Worm (Caenorhabditis elegans) whole organism, L1 larva: ENCODE results near the gene C55A6.11.

Experiments used
- C04F5.9 ChIP-seq: sonication (generic microtip); optimal IDR thresholded peaks from 2 replicates; lab custom pipeline; 2016; ENCODE audit warnings: missing genetic modification characterization, missing compliant biosample characterization
- C16A3.4 ChIP-seq: fragments of 150-350 bp; optimal IDR thresholded peaks from 2 replicates; lab custom pipeline; 2014; ENCODE audit warnings: missing biosample characterization, missing genetic modification characterization
- Y116A8C.19 ChIP-seq: sonication (generic microtip); optimal IDR thresholded peaks from 2 replicates; lab custom pipeline; 2016; ENCODE audit warnings: missing compliant biosample characterization, missing genetic modification characterization, borderline replicate concordance
- aha-1 ChIP-seq: fragments of 150-350 bp; optimal IDR thresholded peaks from 2 replicates; lab custom pipeline; 2014; ENCODE audit warnings: missing biosample characterization, missing genetic modification characterization
- aly-2 ChIP-seq: fragments of 150-350 bp; optimal IDR thresholded peaks from 2 replicates; lab custom pipeline; 2014; ENCODE audit warnings: missing biosample characterization, missing genetic modification characterization
- blmp-1 ChIP-seq: fragments of 150-350 bp; optimal IDR thresholded peaks from 2 replicates; lab custom pipeline; 2014; ENCODE audit warnings: missing biosample characterization, missing genetic modification characterization
- ceh-8 ChIP-seq: fragments of 200-800 bp; sonication (Bioruptor generic); optimal IDR thresholded peaks from 2 replicates; lab custom pipeline; 2018; ENCODE audit warnings: mild to moderate bottlenecking, missing genetic modification characterization, moderate library complexity, missing compliant biosample characterization
- ceh-90 ChIP-seq: sonication (generic microtip); optimal IDR thresholded peaks from 2 replicates; lab custom pipeline; 2016; ENCODE audit warnings: missing genetic modification characterization, missing compliant biosample characterization
- dpl-1 ChIP-seq, 3 experiments: fragments of 150-350 bp in 2 of 3; sonication (generic microtip) in 1 of 3; optimal IDR thresholded peaks; 2 replicates each; lab custom pipeline; 2014 to 2017; ENCODE audit warnings: missing biosample characterization in 3 of 3, missing genetic modification characterization in 3 of 3, missing genetic modification reagents in 3 of 3
- dsc-1 ChIP-seq: sonication (generic microtip); optimal IDR thresholded peaks from 2 replicates; lab custom pipeline; 2016; ENCODE audit warnings: mild to moderate bottlenecking, missing genetic modification characterization, missing compliant biosample characterization
- efl-1 ChIP-seq, 4 experiments: fragments of 150-350 bp; optimal IDR thresholded peaks in 3 of 4; peaks in 1 of 4; 1 replicate in 1 of 4; 2 replicates in 3 of 4; lab custom pipeline; 2014; ENCODE audit warnings: missing biosample characterization in 2 of 4, missing genetic modification characterization in 2 of 4, missing genetic modification reagents in 2 of 4
- efl-3 ChIP-seq: fragments of 200-800 bp; sonication (Bioruptor generic); optimal IDR thresholded peaks from 2 replicates; lab custom pipeline; 2018; ENCODE audit warnings: mild to moderate bottlenecking, missing genetic modification characterization, missing compliant biosample characterization
- egl-13 ChIP-seq: sonication (generic microtip); optimal IDR thresholded peaks from 2 replicates; lab custom pipeline; 2016; ENCODE audit warnings: missing genotype, missing genetic modification reagents, missing genetic modification characterization, missing compliant biosample characterization
- egl-27 ChIP-seq, 2 experiments: fragments of 150-350 bp in 1 of 2; sonication (generic microtip); optimal IDR thresholded peaks; 3 replicates each; lab custom pipeline; 2017 to 2018; ENCODE audit warnings: missing biosample characterization in 2 of 2, missing genetic modification characterization in 2 of 2, missing genetic modification reagents in 2 of 2
- elt-3 ChIP-seq, 6 experiments: fragments of 150-350 bp in 1 of 6; sonication (generic microtip); optimal IDR thresholded peaks; 2 replicates each; lab custom pipeline; 2017 to 2018; ENCODE audit warnings: missing biosample characterization in 6 of 6, missing genetic modification characterization in 6 of 6, inconsistent platforms in 1 of 6
- fkh-10 ChIP-seq: sonication (generic microtip); optimal IDR thresholded peaks from 2 replicates; lab custom pipeline; 2017; ENCODE audit warnings: missing biosample characterization, missing genetic modification reagents, missing genetic modification characterization
- fkh-4 ChIP-seq: sonication (generic microtip); optimal IDR thresholded peaks from 2 replicates; lab custom pipeline; 2016; ENCODE audit warnings: missing compliant biosample characterization, missing genetic modification characterization, borderline replicate concordance
- grh-1 ChIP-seq: fragments of 200-800 bp; sonication (Bioruptor generic); IDR thresholded peaks from 2 replicates; pipeline ENCODE4 v1.3.6; 2022; ENCODE audit warnings: missing genetic modification reagents, missing genetic modification characterization, missing compliant biosample characterization
- jun-1 ChIP-seq: fragments of 150-350 bp; optimal IDR thresholded peaks from 2 replicates; lab custom pipeline; 2014; ENCODE audit warnings: missing biosample characterization, missing genetic modification reagents, missing genetic modification characterization
- lin-13 ChIP-seq: fragments of 150-350 bp; optimal IDR thresholded peaks from 2 replicates; lab custom pipeline; 2014; ENCODE audit warnings: missing biosample characterization, missing genetic modification reagents, missing genetic modification characterization
- lin-14 ChIP-seq: fragments of 200-800 bp; sonication (Bioruptor generic); optimal IDR thresholded peaks from 2 replicates; lab custom pipeline; 2018; ENCODE audit warnings: mild to moderate bottlenecking, missing genetic modification characterization, moderate library complexity, missing compliant biosample characterization
- lin-15B ChIP-seq: fragments of 150-350 bp; sonication (generic microtip); optimal IDR thresholded peaks from 3 replicates; lab custom pipeline; 2014; ENCODE audit warnings: missing biosample characterization, missing genetic modification characterization
- lin-35 ChIP-seq, 2 experiments: fragments of 150-350 bp; optimal IDR thresholded peaks; 2 replicates each; lab custom pipeline; 2014; ENCODE audit warnings: missing biosample characterization in 2 of 2, missing genetic modification characterization in 2 of 2, missing genetic modification reagents in 2 of 2
- lir-3 ChIP-seq: sonication (generic microtip); optimal IDR thresholded peaks from 2 replicates; lab custom pipeline; 2016; ENCODE audit warnings: mild to moderate bottlenecking, missing genetic modification characterization, moderate library complexity, missing compliant biosample characterization; ENCODE audit not compliant: poor library complexity
- lsy-2 ChIP-seq, 2 experiments: fragments of 150-350 bp; optimal IDR thresholded peaks; 2 replicates each; lab custom pipeline; 2014; ENCODE audit warnings: missing biosample characterization in 2 of 2, missing genetic modification characterization in 2 of 2
- mab-9 ChIP-seq: fragments of 200-800 bp; sonication (Bioruptor generic); IDR thresholded peaks from 2 replicates; pipeline ENCODE4 v1.3.6; 2022; ENCODE audit warnings: missing genetic modification reagents, missing genetic modification characterization, missing compliant biosample characterization
- mdl-1 ChIP-seq, 2 experiments: fragments of 150-350 bp; optimal IDR thresholded peaks; 2 replicates each; lab custom pipeline; 2014 to 2017; ENCODE audit warnings: missing biosample characterization in 2 of 2, missing genetic modification characterization in 2 of 2, inconsistent platforms in 1 of 2
- mef-2 ChIP-seq: fragments of 150-350 bp; optimal IDR thresholded peaks from 2 replicates; lab custom pipeline; 2014; ENCODE audit warnings: missing biosample characterization, missing genetic modification characterization
- mep-1 ChIP-seq: fragments of 150-350 bp; optimal IDR thresholded peaks from 2 replicates; lab custom pipeline; 2014; ENCODE audit warnings: missing biosample characterization, missing genetic modification characterization
- nhr-19 ChIP-seq: fragments of 200-800 bp; sonication (Bioruptor generic); conservative IDR thresholded peaks from 2 replicates; pipeline ENCODE4 v1.3.6; 2022; ENCODE audit warnings: missing genetic modification characterization, missing compliant biosample characterization
- nhr-20 ChIP-seq: sonication (generic microtip); optimal IDR thresholded peaks from 2 replicates; lab custom pipeline; 2016; ENCODE audit warnings: mild to moderate bottlenecking, missing genetic modification characterization, missing compliant biosample characterization
- nhr-28 ChIP-seq: fragments of 150-350 bp; optimal IDR thresholded peaks from 2 replicates; lab custom pipeline; 2014; ENCODE audit warnings: missing biosample characterization, missing genetic modification characterization
- nhr-47 ChIP-seq: sonication (generic microtip); optimal IDR thresholded peaks from 2 replicates; lab custom pipeline; 2016; ENCODE audit warnings: mild to moderate bottlenecking, missing genetic modification characterization, moderate library complexity, missing compliant biosample characterization
- nhr-71 ChIP-seq: sonication (generic microtip); optimal IDR thresholded peaks from 2 replicates; lab custom pipeline; 2016; ENCODE audit warnings: mild to moderate bottlenecking, missing genetic modification characterization, moderate library complexity, missing compliant biosample characterization
- nhr-77 ChIP-seq: fragments of 150-350 bp; optimal IDR thresholded peaks from 2 replicates; lab custom pipeline; 2014; ENCODE audit warnings: missing biosample characterization, missing genetic modification characterization
- nhr-85 ChIP-seq: sonication (generic microtip); peaks from one replicate; lab custom pipeline; 2016; ENCODE audit warnings: missing genetic modification characterization, inconsistent platforms, missing compliant biosample characterization
- nhr-90 ChIP-seq: sonication (generic microtip); optimal IDR thresholded peaks from 2 replicates; lab custom pipeline; 2016; ENCODE audit warnings: mild to moderate bottlenecking, missing genetic modification characterization, missing compliant biosample characterization; ENCODE audit not compliant: poor library complexity
- pag-3 ChIP-seq: sonication (generic microtip); optimal IDR thresholded peaks from 2 replicates; lab custom pipeline; 2017; ENCODE audit warnings: missing genetic modification characterization, mild to moderate bottlenecking, missing compliant biosample characterization, antibody characterized with exemption, borderline replicate concordance; ENCODE audit not compliant: insufficient read depth
- pax-3 ChIP-seq: fragments of 200-800 bp; sonication (Bioruptor generic); optimal IDR thresholded peaks from 2 replicates; lab custom pipeline; 2018; ENCODE audit warnings: mild to moderate bottlenecking, missing genetic modification characterization, moderate library complexity, missing compliant biosample characterization
- rnt-1 ChIP-seq: sonication (generic microtip); optimal IDR thresholded peaks from 2 replicates; lab custom pipeline; 2016; ENCODE audit warnings: mild to moderate bottlenecking, missing genetic modification characterization, moderate library complexity, missing compliant biosample characterization
- skn-1 ChIP-seq: fragments of 150-350 bp; optimal IDR thresholded peaks from 2 replicates; lab custom pipeline; 2014; ENCODE audit warnings: missing biosample characterization, missing genetic modification characterization
- snu-23 ChIP-seq: sonication (generic microtip); optimal IDR thresholded peaks from 2 replicates; lab custom pipeline; 2016; ENCODE audit warnings: missing genetic modification characterization, missing compliant biosample characterization
- sox-4 ChIP-seq: sonication (generic microtip); optimal IDR thresholded peaks from 2 replicates; lab custom pipeline; 2016; ENCODE audit warnings: missing genetic modification characterization, missing compliant biosample characterization
- sptf-1 ChIP-seq: fragments of 150-350 bp; optimal IDR thresholded peaks from 2 replicates; lab custom pipeline; 2014; ENCODE audit warnings: missing biosample characterization, missing genetic modification characterization
- swsn-7 ChIP-seq: sonication (generic microtip); optimal IDR thresholded peaks from 2 replicates; lab custom pipeline; 2016; ENCODE audit warnings: missing genetic modification characterization, missing compliant biosample characterization
- unc-130 ChIP-seq: fragments of 150-350 bp; optimal IDR thresholded peaks from 2 replicates; lab custom pipeline; 2017; ENCODE audit warnings: missing biosample characterization, missing genetic modification characterization, inconsistent platforms
- xbp-1 ChIP-seq: sonication (generic microtip); optimal IDR thresholded peaks from 2 replicates; lab custom pipeline; 2016; ENCODE audit warnings: missing genetic modification characterization, missing compliant biosample characterization
- zip-4 ChIP-seq: fragments of 200-800 bp; sonication (Bioruptor generic); optimal IDR thresholded peaks from 2 replicates; lab custom pipeline; 2018; ENCODE audit warnings: mild to moderate bottlenecking, missing genetic modification characterization, moderate library complexity, missing compliant biosample characterization

The C55A6.11 gene

DNA sequence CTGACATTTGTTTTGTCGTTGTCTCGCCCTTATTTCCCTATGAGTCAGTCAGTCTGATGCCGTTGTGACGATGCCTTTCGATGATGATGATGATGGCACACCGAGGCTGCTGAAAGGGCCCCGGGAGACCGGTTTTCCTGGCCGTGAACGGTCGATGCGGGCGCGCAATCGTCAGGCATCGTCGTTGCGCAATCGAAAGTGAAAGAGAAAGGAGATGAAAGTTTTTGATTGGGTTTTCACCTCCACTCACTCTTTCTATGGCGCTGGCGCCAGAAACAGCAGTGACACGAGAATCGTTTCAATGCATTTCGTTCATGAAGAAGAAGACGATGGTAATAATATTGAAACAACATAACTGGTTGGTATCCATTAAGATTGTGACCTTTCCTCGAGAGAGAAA is 12.6 kb downstream of the C55A6.11 start:
- TF ChIP-seq Y116A8C.19 (tag; lab: Kevin White, UChicago) (no peak), C04F5.9 (no peak), swsn-7 (tag; lab: Kevin White, UChicago) (peak; percentile 9), mep-1 (tag; lab: Kevin White, UChicago) (peak; percentile 1), unc-130 (tag; lab: Kevin White, UChicago) (no peak), lin-14 (GFP tag; lab: Kevin White, UChicago) (peak; percentile 88), aly-2 (tag; lab: Kevin White, UChicago) (no peak), zip-4 (GFP tag; lab: Kevin White, UChicago) (no peak), sptf-1 (tag; lab: Kevin White, UChicago) (no peak), skn-1 (tag; lab: Kevin White, UChicago) (peak; percentile 27), efl-1 (optimal IDR thresholded peaks at IDR 0.05; lab: Kevin White, UChicago) (peak; percentile 1 to 14), efl-1 (GFP tag; optimal IDR thresholded peaks at IDR 0.05 in 1 of 2; lab: Kevin White, UChicago) (peak in 1 of 2 experiments; percentile 90), blmp-1 (tag; lab: Kevin White, UChicago) (peak; percentile 100), fkh-10 (GFP tag; lab: Kevin White, UChicago) (no peak), egl-27 (tag; optimal IDR thresholded peaks at IDR 0.05; lab: Kevin White, UChicago) (peak in 1 of 2 experiments; percentile 58), nhr-90 (tag; lab: Kevin White, UChicago) (peak; percentile 60), mef-2 (tag; lab: Kevin White, UChicago) (no peak), egl-13 (tag; lab: Kevin White, UChicago) (no peak), ceh-90 (tag; lab: Kevin White, UChicago) (no peak), dpl-1 (GFP tag; optimal IDR thresholded peaks at IDR 0.05; lab: Kevin White, UChicago) (peak in 1 of 3 experiments; percentile 8), mab-9 (GFP tag; lab: Robert Waterston, UW) (0 out of 2 replicates have a peak, but pooled peaks have one; percentile 38), nhr-28 (tag; lab: Kevin White, UChicago) (no peak), dsc-1 (no peak), efl-3 (GFP tag; lab: Kevin White, UChicago) (peak; percentile 13), nhr-71 (tag; lab: Kevin White, UChicago) (peak; percentile 66), rnt-1 (tag; lab: Kevin White, UChicago) (peak; percentile 41), aha-1 (tag; lab: Kevin White, UChicago) (no peak), lin-35 (GFP tag; optimal IDR thresholded peaks at IDR 0.05; lab: Kevin White, UChicago) (peak in 1 of 2 experiments; percentile 31), nhr-85 (peak; percentile 99), pax-3 (peak; percentile 27), lir-3 (tag; lab: Kevin White, UChicago) (no peak), ceh-8 (GFP tag; lab: Kevin White, UChicago) (no peak), jun-1 (tag; lab: Kevin White, UChicago) (peak; percentile 14), nhr-77 (tag; lab: Kevin White, UChicago) (no peak), snu-23 (GFP tag; lab: Kevin White, UChicago) (peak; percentile 51), sox-4 (tag; lab: Kevin White, UChicago) (no peak), C16A3.4 (tag; lab: Kevin White, UChicago) (no peak), nhr-47 (tag; lab: Kevin White, UChicago) (no peak), fkh-4 (no peak), elt-3 (tag; optimal IDR thresholded peaks at IDR 0.05; lab: Kevin White, UChicago) (peak in 4 of 6 experiments; percentile 20 to 71 (median 39)), mdl-1 (tag; optimal IDR thresholded peaks at IDR 0.05; lab: Kevin White, UChicago) (peak in 1 of 2 experiments; percentile 57), nhr-19 (GFP tag; lab: Robert Waterston, UW) (no peak; the same call in none of the 2 replicates), lin-13 (GFP tag; lab: Kevin White, UChicago) (peak; percentile 13), pag-3 (tag; lab: Kevin White, UChicago) (peak; percentile 59), grh-1 (peak; percentile 96), lin-15B (tag; lab: Kevin White, UChicago) (no peak), lsy-2 (tag; optimal IDR thresholded peaks at IDR 0.05; lab: Kevin White, UChicago) (peak in 1 of 2 experiments; percentile 50), xbp-1 (tag; lab: Kevin White, UChicago) (no peak), nhr-20 (peak; percentile 63)
